Fruit fly (Drosophila melanogaster): ENCODE results near the gene ppk28.

ppk28 gene

dm6 chrX:16786860-16787415, 18.9 kb upstream of the ppk28 start, which contains the start of the genes CG9609 and Sap30 (continued):
- no peak for TF ChIP-seq CG2199 (GFP tag; IDR thresholded peaks at IDR 0.05)
- no peak for TF ChIP-seq Ravus (GFP tag; IDR thresholded peaks at IDR 0.05)
- TF ChIP-seq Rfx (GFP tag; IDR thresholded peaks at IDR 0.05): peak; percentile 13; the same call in 1 of the 2 replicates
- TF ChIP-seq Mrtf (GFP tag; IDR thresholded peaks at IDR 0.05): no peak
- TF ChIP-seq CG8944 (GFP tag; optimal IDR thresholded peaks at IDR 0.05): no peak
- TF ChIP-seq CG9797 (GFP tag; optimal IDR thresholded peaks at IDR 0.05): no peak
- TF ChIP-seq CG6683 (GFP tag; optimal IDR thresholded peaks at IDR 0.05): no peak
- no peak for TF ChIP-seq Eip74EF (GFP tag; optimal IDR thresholded peaks at IDR 0.05)
- TF ChIP-seq yki (optimal IDR thresholded peaks at IDR 0.05): no peak
- TF ChIP-seq usp (GFP tag; optimal IDR thresholded peaks at IDR 0.05): no peak
- no peak for TF ChIP-seq salm (tag; optimal IDR thresholded peaks at IDR 0.05)
- 0 out of 2 replicates have a peak, but pooled peaks have one; percentile 30 for TF ChIP-seq vvl (GFP tag; IDR thresholded peaks at IDR 0.05)
- TF ChIP-seq Sin3A (optimal IDR thresholded peaks at IDR 0.05): no peak
- no peak for TF ChIP-seq grn (GFP tag; optimal IDR thresholded peaks at IDR 0.05)
- TF ChIP-seq CG16779 (GFP tag; IDR thresholded peaks at IDR 0.05): no peak
- TF ChIP-seq CG34376 (GFP tag; optimal IDR thresholded peaks at IDR 0.05): no peak
- TF ChIP-seq caup (GFP tag; optimal IDR thresholded peaks at IDR 0.05; ENCODE audit: severe bottlenecking): no peak
- no peak for TF ChIP-seq CG17328 (GFP tag; IDR thresholded peaks at IDR 0.05)
- TF ChIP-seq prd (optimal IDR thresholded peaks at IDR 0.05): no peak
- no peak for TF ChIP-seq prd (GFP tag; IDR thresholded peaks at IDR 0.05)
- TF ChIP-seq Lim3 (GFP tag; IDR thresholded peaks at IDR 0.05): no peak
- TF ChIP-seq Bteb2 (GFP tag; optimal IDR thresholded peaks at IDR 0.05): no peak
- TF ChIP-seq dan (GFP tag; IDR thresholded peaks at IDR 0.05): no peak
- TF ChIP-seq CG12219 (GFP tag; optimal IDR thresholded peaks at IDR 0.05): no peak
- TF ChIP-seq lola (GFP tag; optimal IDR thresholded peaks at IDR 0.05): no peak
- no peak for TF ChIP-seq CG10462 (GFP tag; optimal IDR thresholded peaks at IDR 0.05)
- no peak for TF ChIP-seq eyg (GFP tag; optimal IDR thresholded peaks at IDR 0.05)
- no peak for TF ChIP-seq BtbVII (GFP tag; optimal IDR thresholded peaks at IDR 0.05)
- TF ChIP-seq ken (GFP tag; IDR thresholded peaks at IDR 0.05): no peak
- TF ChIP-seq CG7987 (GFP tag; optimal IDR thresholded peaks at IDR 0.05): no peak
- TF ChIP-seq btn (GFP tag; optimal IDR thresholded peaks at IDR 0.05): no peak
- no peak for TF ChIP-seq CG12236 (GFP tag; optimal IDR thresholded peaks at IDR 0.05)
- peak; percentile 98 for TF ChIP-seq CG2116 (GFP tag; optimal IDR thresholded peaks at IDR 0.05)
- peak; percentile 17 for TF ChIP-seq Dek (tag; optimal IDR thresholded peaks at IDR 0.05)
- TF ChIP-seq slou (GFP tag; optimal IDR thresholded peaks at IDR 0.05): no peak
- no peak for TF ChIP-seq fd102C (GFP tag; optimal IDR thresholded peaks at IDR 0.05)
- TF ChIP-seq CG14014 (GFP tag; IDR thresholded peaks at IDR 0.05): no peak
- TF ChIP-seq CG14710 (tag; optimal IDR thresholded peaks at IDR 0.05): peak; percentile 61
- TF ChIP-seq CG5180 (GFP tag; optimal IDR thresholded peaks at IDR 0.05): no peak
- TF ChIP-seq CG14441 (GFP tag; IDR thresholded peaks at IDR 0.05): no peak
- no peak for TF ChIP-seq ab (GFP tag; optimal IDR thresholded peaks at IDR 0.05)
- TF ChIP-seq vfl (GFP tag; optimal IDR thresholded peaks at IDR 0.05): no peak
- no peak for TF ChIP-seq CG3065 (GFP tag; optimal IDR thresholded peaks at IDR 0.05)
- TF ChIP-seq gem (tag; optimal IDR thresholded peaks at IDR 0.05): no peak
- TF ChIP-seq B-H1 (GFP tag; IDR thresholded peaks at IDR 0.05): no peak
- no peak for TF ChIP-seq NC2α (GFP tag; optimal IDR thresholded peaks at IDR 0.05)
- TF ChIP-seq Fer2 (tag; optimal IDR thresholded peaks at IDR 0.05): no peak
- TF ChIP-seq CG4282 (GFP tag; optimal IDR thresholded peaks at IDR 0.05): no peak
- no peak for TF ChIP-seq CG42726 (GFP tag; IDR thresholded peaks at IDR 0.05; ENCODE audit: partially characterized antibody)
- TF ChIP-seq Hey (tag; optimal IDR thresholded peaks at IDR 0.05): no peak
- no peak for TF ChIP-seq Side (GFP tag; optimal IDR thresholded peaks at IDR 0.05)
- TF ChIP-seq Myb (GFP tag; optimal IDR thresholded peaks at IDR 0.05): peak; percentile 66
- TF ChIP-seq Dad (GFP tag; optimal IDR thresholded peaks at IDR 0.05): no peak

Measured in whole organism, embryonic.